Fruit fly (Drosophila melanogaster): ENCODE results near the gene CG42747.

DNA sequence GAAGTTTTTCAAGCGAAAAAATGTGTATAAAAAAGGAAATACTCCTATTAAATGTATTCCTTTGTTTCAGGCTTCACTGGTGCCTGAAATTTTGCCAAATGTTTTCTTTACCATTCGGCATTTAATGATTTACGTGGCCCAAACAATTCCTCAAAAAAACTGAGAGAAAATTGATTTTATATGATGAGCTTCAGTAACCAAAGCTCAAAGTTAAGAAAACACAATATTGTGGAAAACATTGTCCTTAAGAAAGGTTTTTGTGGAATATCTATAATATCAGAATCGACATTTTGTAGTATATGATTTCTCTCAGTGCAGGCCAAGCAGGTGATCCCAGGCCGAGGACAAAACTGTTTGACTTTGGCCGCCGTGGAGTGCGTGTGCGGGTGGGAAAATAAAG lies 46.2 kb downstream of the CG42747 start:
- TF ChIP-seq Sin3A (optimal IDR thresholded peaks at IDR 0.05) (no peak), psq (optimal IDR thresholded peaks at IDR 0.05) (no peak), insv (optimal IDR thresholded peaks at IDR 0.05) (no peak), ttk (optimal IDR thresholded peaks at IDR 0.05) (no peak), Myc (optimal IDR thresholded peaks at IDR 0.05) (no peak)
